Fruit fly (Drosophila melanogaster) whole organism, embryonic: Measurements from ENCODE around the gene NimC1.

ENCODE experiments used
- B-H2 ChIP-seq: fragments of 200-800 bp; sonication (Bioruptor generic); optimal IDR thresholded peaks from 2 replicates; lab custom pipeline; 2018; ENCODE audit warnings: missing biosample characterization, mild to moderate bottlenecking, missing genetic modification characterization
- Bgb ChIP-seq: fragments of 200-800 bp; sonication (Bioruptor generic); IDR thresholded peaks from 2 replicates; pipeline ENCODE4 v1.3.6; 2022; ENCODE audit warnings: missing biosample characterization, missing genetic modification characterization; ENCODE audit not compliant: partially characterized antibody
- CG10543 ChIP-seq: fragments of 200-800 bp; sonication (Bioruptor generic); optimal IDR thresholded peaks from 3 replicates; lab custom pipeline; 2017; ENCODE audit warnings: missing biosample characterization, mild to moderate bottlenecking, missing genetic modification characterization, moderate library complexity
- CG11085 ChIP-seq: fragments of 200-800 bp; sonication (Bioruptor generic); IDR thresholded peaks from 2 replicates; pipeline ENCODE4 v1.3.6; 2022; ENCODE audit warnings: missing biosample characterization, missing genetic modification characterization
- CG11456 ChIP-seq: fragments of 200-800 bp; sonication (Bioruptor generic); IDR thresholded peaks from 3 replicates; pipeline ENCODE4 v1.3.6; 2022; ENCODE audit warnings: missing biosample characterization, missing genetic modification characterization
- CG12071 ChIP-seq: fragments of 200-800 bp; sonication (Bioruptor generic); optimal IDR thresholded peaks from 3 replicates; lab custom pipeline; 2018; ENCODE audit warnings: missing biosample characterization, mild to moderate bottlenecking, missing genetic modification characterization
- CG13123 ChIP-seq: fragments of 200-800 bp; sonication (Bioruptor generic); optimal IDR thresholded peaks from 2 replicates; lab custom pipeline; 2016; ENCODE audit warnings: missing biosample characterization, missing genetic modification characterization
- CG13424 ChIP-seq: fragments of 200-800 bp; sonication (Bioruptor generic); optimal IDR thresholded peaks from 2 replicates; lab custom pipeline; 2019; ENCODE audit warnings: missing biosample characterization, mild to moderate bottlenecking, missing genetic modification characterization, moderate library complexity
- CG14014 ChIP-seq: fragments of 200-800 bp; sonication (Bioruptor generic); IDR thresholded peaks from 2 replicates; pipeline ENCODE4 v1.3.6; 2022; ENCODE audit warnings: missing biosample characterization, missing genetic modification characterization
- CG15479 ChIP-seq: fragments of 200-800 bp; sonication (Bioruptor generic); optimal IDR thresholded peaks from 3 replicates; lab custom pipeline; 2019; ENCODE audit warnings: missing biosample characterization, mild to moderate bottlenecking, missing genetic modification characterization, moderate library complexity
- CG16813 ChIP-seq: fragments of 200-800 bp; sonication (Bioruptor generic); IDR thresholded peaks from 3 replicates; pipeline ENCODE4 v1.3.6; 2022; ENCODE audit warnings: missing biosample characterization, missing genetic modification characterization; ENCODE audit not compliant: partially characterized antibody
- CG18599 ChIP-seq: fragments of 200-800 bp; sonication (Bioruptor generic); optimal IDR thresholded peaks from 3 replicates; lab custom pipeline; 2017; ENCODE audit warnings: missing biosample characterization, missing genetic modification characterization, mild to moderate bottlenecking, moderate library complexity, missing genetic modification reagents
- CG18764 ChIP-seq: fragments of 200-800 bp; sonication (Bioruptor generic); optimal IDR thresholded peaks from 3 replicates; lab custom pipeline; 2016; ENCODE audit warnings: missing biosample characterization, missing genetic modification characterization
- CG30020 ChIP-seq: fragments of 200-800 bp; optimal IDR thresholded peaks from 2 replicates; lab custom pipeline; 2019; ENCODE audit warnings: missing biosample characterization, mild to moderate bottlenecking, missing genetic modification characterization, moderate library complexity
- CG3726 ChIP-seq: fragments of 200-800 bp; sonication (Bioruptor generic); IDR thresholded peaks from 3 replicates; pipeline ENCODE4, ENCODE4 v1.3.6; 2022; ENCODE audit warnings: missing biosample characterization, missing genetic modification characterization
- CG3847 ChIP-seq: fragments of 200-800 bp; sonication (Bioruptor generic); IDR thresholded peaks from 2 replicates; pipeline ENCODE4 v1.3.6; 2022; ENCODE audit warnings: missing biosample characterization, missing genetic modification characterization
- CG7987 ChIP-seq: fragments of 200-800 bp; sonication (Bioruptor generic); optimal IDR thresholded peaks from 2 replicates; lab custom pipeline; 2018; ENCODE audit warnings: missing biosample characterization, mild to moderate bottlenecking, missing genetic modification characterization, moderate library complexity
- CG9797 ChIP-seq: fragments of 200-800 bp; sonication (Bioruptor generic); optimal IDR thresholded peaks from 3 replicates; lab custom pipeline; 2018; ENCODE audit warnings: missing biosample characterization, mild to moderate bottlenecking, missing genetic modification characterization
- CG9876 ChIP-seq: fragments of 200-800 bp; sonication (Bioruptor generic); optimal IDR thresholded peaks from 2 replicates; lab custom pipeline; 2016; ENCODE audit warnings: missing biosample characterization, missing genetic modification characterization
- D19B ChIP-seq: fragments of 200-800 bp; sonication (Bioruptor generic); optimal IDR thresholded peaks from 2 replicates; lab custom pipeline; 2017; ENCODE audit warnings: missing biosample characterization, mild to moderate bottlenecking, missing genetic modification characterization
- Dbx ChIP-seq: fragments of 200-800 bp; sonication (Bioruptor generic); IDR thresholded peaks from 3 replicates; pipeline ENCODE4 v1.3.6; 2022; ENCODE audit warnings: missing biosample characterization, missing genetic modification characterization
- Dfd ChIP-seq, 2 experiments: fragments of >200 bp; optimal IDR thresholded peaks; 2 replicates each; lab custom pipeline; 2017; ENCODE audit warnings: missing biosample characterization in 2 of 2, missing genetic modification characterization in 2 of 2
- Doc3 ChIP-seq: fragments of 200-800 bp; sonication (Bioruptor generic); IDR thresholded peaks from 3 replicates; pipeline ENCODE4 v1.3.6; 2022; ENCODE audit warnings: missing biosample characterization, missing genetic modification characterization; ENCODE audit not compliant: partially characterized antibody
- Ets97D ChIP-seq: fragments of 200-800 bp; sonication (Bioruptor generic); optimal IDR thresholded peaks from 3 replicates; lab custom pipeline; 2016; ENCODE audit warnings: missing biosample characterization, missing genetic modification characterization
- GATAe ChIP-seq: fragments of 200-800 bp; sonication (Bioruptor generic); conservative IDR thresholded peaks from 2 replicates; pipeline ENCODE4 v1.3.6; 2022; ENCODE audit warnings: missing biosample characterization, missing genetic modification characterization
- Hand ChIP-seq: fragments of 200-800 bp; sonication (Bioruptor generic); optimal IDR thresholded peaks from 2 replicates; lab custom pipeline; 2017; ENCODE audit warnings: mild to moderate bottlenecking, missing biosample characterization, missing genetic modification reagents, missing genetic modification characterization
- Hey ChIP-seq: fragments of 200-800 bp; sonication (Bioruptor generic); optimal IDR thresholded peaks from 3 replicates; lab custom pipeline; 2018; ENCODE audit warnings: missing biosample characterization, mild to moderate bottlenecking, missing genetic modification characterization
- Pdp1 ChIP-seq, 2 experiments: fragments of 200-800 bp; sonication (Bioruptor generic); optimal IDR thresholded peaks; 3 replicates each; lab custom pipeline; 2016; ENCODE audit warnings: missing biosample characterization in 2 of 2, missing genetic modification characterization in 2 of 2, mild to moderate bottlenecking in 1 of 2, moderate library complexity in 1 of 2
- Usf ChIP-seq: fragments of 200-800 bp; sonication (Bioruptor generic); optimal IDR thresholded peaks from 2 replicates; lab custom pipeline; 2017; ENCODE audit warnings: missing genotype, missing biosample characterization, missing genetic modification characterization
- amos ChIP-seq: fragments of 200-800 bp; sonication (Bioruptor generic); IDR thresholded peaks from 2 replicates; pipeline ENCODE4 v1.3.6; 2022; ENCODE audit warnings: missing biosample characterization, missing genetic modification characterization; ENCODE audit not compliant: partially characterized antibody
- ato ChIP-seq: fragments of 200-800 bp; sonication (Bioruptor generic); IDR thresholded peaks from 2 replicates; pipeline ENCODE4 v1.3.6; 2022; ENCODE audit warnings: missing biosample characterization, missing genetic modification characterization; ENCODE audit not compliant: partially characterized antibody
- crol ChIP-seq: fragments of 200-800 bp; sonication (Bioruptor generic); IDR thresholded peaks from 2 replicates; pipeline ENCODE4 v1.3.6; 2022; ENCODE audit warnings: missing biosample characterization, missing genetic modification characterization
- cwo ChIP-seq: fragments of 200-800 bp; sonication (Bioruptor generic); optimal IDR thresholded peaks from 3 replicates; lab custom pipeline; 2017; ENCODE audit warnings: missing biosample characterization, missing genetic modification characterization, mild to moderate bottlenecking, moderate library complexity, missing genetic modification reagents
- ems ChIP-seq: fragments of 200-800 bp; sonication (Bioruptor generic); optimal IDR thresholded peaks from 3 replicates; lab custom pipeline; 2016; ENCODE audit warnings: missing biosample characterization, missing genetic modification characterization
- exex ChIP-seq: fragments of 200-800 bp; sonication (Bioruptor generic); optimal IDR thresholded peaks from 4 replicates; lab custom pipeline; 2018; ENCODE audit warnings: missing biosample characterization, mild to moderate bottlenecking, missing genetic modification characterization, moderate library complexity
- grn ChIP-seq: fragments of 200-800 bp; sonication (Bioruptor generic); optimal IDR thresholded peaks from 3 replicates; lab custom pipeline; 2017; ENCODE audit warnings: missing biosample characterization, missing genetic modification characterization
- gro ChIP-seq: fragments of 200-800 bp; sonication (Bioruptor generic); optimal IDR thresholded peaks from 2 replicates; lab custom pipeline; 2016; ENCODE audit warnings: missing biosample characterization, missing genetic modification characterization
- gt ChIP-seq: fragments of 200-800 bp; sonication (Bioruptor generic); IDR thresholded peaks from 2 replicates; pipeline ENCODE4 v1.3.6; 2022; ENCODE audit warnings: missing biosample characterization, missing genetic modification characterization
- jumu ChIP-seq: fragments of 200-800 bp; sonication (Bioruptor generic); optimal IDR thresholded peaks from 3 replicates; lab custom pipeline; 2016; ENCODE audit warnings: missing biosample characterization, missing genetic modification characterization
- kay ChIP-seq: fragments of 200-800 bp; sonication (Bioruptor generic); optimal IDR thresholded peaks from 2 replicates; lab custom pipeline; 2016; ENCODE audit warnings: missing biosample characterization, missing genetic modification characterization
- klu ChIP-seq: fragments of 200-800 bp; sonication (Bioruptor generic); IDR thresholded peaks from 2 replicates; pipeline ENCODE4 v1.3.6; 2022; ENCODE audit warnings: missing biosample characterization, missing genetic modification characterization
- lab ChIP-seq: fragments of 200-800 bp; sonication (Bioruptor generic); optimal IDR thresholded peaks from 3 replicates; lab custom pipeline; 2017; ENCODE audit warnings: missing biosample characterization, missing genetic modification characterization, mild to moderate bottlenecking, moderate library complexity, missing genetic modification reagents
- mirr ChIP-seq: fragments of 200-800 bp; sonication (Bioruptor generic); optimal IDR thresholded peaks from 3 replicates; lab custom pipeline; 2018; ENCODE audit warnings: missing biosample characterization, mild to moderate bottlenecking, missing genetic modification characterization
- pho ChIP-seq: fragments of 200-800 bp; sonication (Bioruptor generic); optimal IDR thresholded peaks from 2 replicates; lab custom pipeline; 2016; ENCODE audit warnings: missing biosample characterization, missing genetic modification characterization
- phol ChIP-seq: fragments of 200-800 bp; sonication (Bioruptor generic); optimal IDR thresholded peaks from 3 replicates; lab custom pipeline; 2018; ENCODE audit warnings: missing biosample characterization, mild to moderate bottlenecking, missing genetic modification characterization, moderate library complexity
- rib ChIP-seq: fragments of 200-800 bp; sonication (Bioruptor generic); IDR thresholded peaks from 2 replicates; pipeline ENCODE4 v1.3.6; 2022; ENCODE audit warnings: missing biosample characterization, missing genetic modification characterization
- slp2 ChIP-seq: fragments of 200-800 bp; sonication (Bioruptor generic); optimal IDR thresholded peaks from 2 replicates; lab custom pipeline; 2016; ENCODE audit warnings: missing biosample characterization, missing genetic modification characterization
- sqz ChIP-seq: fragments of 200-800 bp; sonication (Bioruptor generic); optimal IDR thresholded peaks from 3 replicates; lab custom pipeline; 2018; ENCODE audit warnings: missing biosample characterization, mild to moderate bottlenecking, missing genetic modification characterization
- sr ChIP-seq: fragments of 200-800 bp; sonication (Bioruptor generic); IDR thresholded peaks from 3 replicates; pipeline ENCODE4 v1.3.6; 2022; ENCODE audit warnings: missing biosample characterization, missing genetic modification characterization
- stc ChIP-seq: fragments of 200-800 bp; sonication (Bioruptor generic); IDR thresholded peaks from 2 replicates; pipeline ENCODE4 v1.3.6; 2022; ENCODE audit warnings: missing biosample characterization, missing genetic modification characterization

Gene NimC1

dm6 chr2L:14013478-14013877, 36.9 kb upstream of the NimC1 start (continued):
- TF ChIP-seq CG18764 = no peak
- no peak for TF ChIP-seq jumu (GFP tag; lab: Kevin White, UChicago)
- TF ChIP-seq gt (GFP tag; lab: Robert Waterston, UW) = no peak
- TF ChIP-seq rib = peak; percentile 52; the same call in 1 of the 2 replicates
- TF ChIP-seq CG14014 = peak; percentile 23; the same call in 1 of the 2 replicates
- TF ChIP-seq CG11456 = 0 out of 3 replicates have a peak, but pooled peaks have one; percentile 53
- TF ChIP-seq CG9797 (GFP tag; lab: Kevin White, UChicago) = no peak
- TF ChIP-seq Pdp1 (GFP tag; optimal IDR thresholded peaks at IDR 0.05; lab: Kevin White, UChicago) = peak in 1 of 2 experiments; percentile 39
- TF ChIP-seq cwo (GFP tag; lab: Kevin White, UChicago) = peak; percentile 89
- TF ChIP-seq CG18599 (GFP tag; lab: Kevin White, UChicago) = peak; percentile 49
- no peak for TF ChIP-seq Usf
- peak; percentile 72 for TF ChIP-seq CG7987 (GFP tag; lab: Kevin White, UChicago)
- 0 out of 3 replicates have a peak, but pooled peaks have one; percentile 42 for TF ChIP-seq Dbx (GFP tag; lab: Robert Waterston, UW)
- TF ChIP-seq stc = no peak
- TF ChIP-seq sqz (GFP tag; lab: Kevin White, UChicago) = no peak
- TF ChIP-seq ems (GFP tag; lab: Kevin White, UChicago) = no peak
- peak; percentile 18 for TF ChIP-seq D19B (GFP tag; lab: Kevin White, UChicago)
- TF ChIP-seq CG10543 = peak; percentile 73
- TF ChIP-seq mirr (GFP tag; lab: Kevin White, UChicago) = peak; percentile 86
- TF ChIP-seq crol = no peak
- TF ChIP-seq CG12071 (GFP tag; lab: Kevin White, UChicago) = peak; percentile 5
- no peak for TF ChIP-seq CG3726 (GFP tag; lab: Robert Waterston, UW)
- peak; percentile 15 for TF ChIP-seq CG9876 (GFP tag; lab: Kevin White, UChicago)
- TF ChIP-seq klu (GFP tag; lab: Robert Waterston, UW) = no peak
- TF ChIP-seq kay (GFP tag; lab: Kevin White, UChicago) = peak; percentile 3
- TF ChIP-seq phol (tag; lab: Kevin White, UChicago) = no peak
- peak; percentile 30; the same call in 1 of the 2 replicates for TF ChIP-seq amos (GFP tag; lab: Robert Waterston, UW)
- TF ChIP-seq CG16813 (GFP tag; lab: Robert Waterston, UW) = no peak
- TF ChIP-seq grn (GFP tag; lab: Kevin White, UChicago) = peak; percentile 98
- TF ChIP-seq Dfd (GFP tag; optimal IDR thresholded peaks at IDR 0.05; lab: Kevin White, UChicago) = no peak
- TF ChIP-seq Bgb = no peak; the same call in 1 of the 2 replicates
- peak; percentile 63 for TF ChIP-seq Hey (tag; lab: Kevin White, UChicago)
- peak; percentile 98 for TF ChIP-seq exex (tag; lab: Kevin White, UChicago)
- TF ChIP-seq pho (GFP tag; lab: Kevin White, UChicago) = no peak
- no peak; the same call in 1 of the 3 replicates for TF ChIP-seq sr (GFP tag; lab: Robert Waterston, UW)
- TF ChIP-seq Doc3 = no peak
- peak; percentile 17 for TF ChIP-seq B-H2 (GFP tag; lab: Kevin White, UChicago)
- no peak for TF ChIP-seq CG13424 (tag; lab: Kevin White, UChicago)
- peak; percentile 96 for TF ChIP-seq GATAe (GFP tag; lab: Robert Waterston, UW)
- peak; percentile 24 for TF ChIP-seq gro (GFP tag; lab: Kevin White, UChicago)
- TF ChIP-seq ato (GFP tag; lab: Robert Waterston, UW) = no peak
- TF ChIP-seq slp2 = no peak
- no peak for TF ChIP-seq CG3847
- no peak for TF ChIP-seq Hand (GFP tag; lab: Kevin White, UChicago)
- TF ChIP-seq CG11085 (GFP tag; lab: Robert Waterston, UW) = no peak
- no peak for TF ChIP-seq CG13123
- no peak for TF ChIP-seq CG30020 (tag; lab: Kevin White, UChicago)
- no peak for TF ChIP-seq Ets97D
- TF ChIP-seq lab (GFP tag; lab: Kevin White, UChicago) = peak; percentile 41
- TF ChIP-seq CG15479 (GFP tag; lab: Kevin White, UChicago) = peak; percentile 89
